Fruit fly (Drosophila melanogaster) whole organism, embryonic: ENCODE measurements around the gene LpR2.

ENCODE experiments used
- Abd-B ChIP-seq: fragments of 200-800 bp; sonication (Bioruptor generic); optimal IDR thresholded peaks from 2 replicates; lab custom pipeline; 2018; ENCODE audit warnings: missing biosample characterization, mild to moderate bottlenecking, missing genetic modification characterization, moderate library complexity
- CG11085 ChIP-seq: fragments of 200-800 bp; sonication (Bioruptor generic); IDR thresholded peaks from 2 replicates; pipeline ENCODE4 v1.3.6; 2022; ENCODE audit warnings: missing biosample characterization, missing genetic modification characterization
- CG12299 ChIP-seq: fragments of 200-800 bp; sonication (Bioruptor generic); optimal IDR thresholded peaks from 2 replicates; lab custom pipeline; 2018; ENCODE audit warnings: missing biosample characterization, mild to moderate bottlenecking, missing genetic modification characterization
- CG13424 ChIP-seq: fragments of 200-800 bp; sonication (Bioruptor generic); optimal IDR thresholded peaks from 2 replicates; lab custom pipeline; 2019; ENCODE audit warnings: missing biosample characterization, mild to moderate bottlenecking, missing genetic modification characterization, moderate library complexity
- CG13894 ChIP-seq: fragments of 200-800 bp; sonication (Bioruptor generic); optimal IDR thresholded peaks from 3 replicates; lab custom pipeline; 2018; ENCODE audit warnings: missing biosample characterization, mild to moderate bottlenecking, missing genetic modification characterization, moderate library complexity
- CG15479 ChIP-seq: fragments of 200-800 bp; sonication (Bioruptor generic); optimal IDR thresholded peaks from 3 replicates; lab custom pipeline; 2019; ENCODE audit warnings: missing biosample characterization, mild to moderate bottlenecking, missing genetic modification characterization, moderate library complexity
- CG15514 ChIP-seq: fragments of 200-800 bp; sonication (Bioruptor generic); optimal IDR thresholded peaks from 3 replicates; lab custom pipeline; 2017; ENCODE audit warnings: missing biosample characterization, missing genetic modification characterization, mild to moderate bottlenecking, moderate library complexity, missing genetic modification reagents
- CG15696 ChIP-seq: fragments of 200-800 bp; sonication (Bioruptor generic); optimal IDR thresholded peaks from 2 replicates; lab custom pipeline; 2019; ENCODE audit warnings: missing biosample characterization, mild to moderate bottlenecking, missing genetic modification characterization, moderate library complexity
- CG17361 ChIP-seq: fragments of 200-800 bp; sonication (Bioruptor generic); IDR thresholded peaks from 3 replicates; pipeline ENCODE4 v1.3.6; 2022; ENCODE audit warnings: missing biosample characterization, missing genetic modification characterization
- CG17612 ChIP-seq: fragments of 200-800 bp; sonication (Bioruptor generic); IDR thresholded peaks from 2 replicates; pipeline ENCODE4 v1.3.6; 2022; ENCODE audit warnings: missing biosample characterization, missing genetic modification characterization
- CG1832 ChIP-seq: fragments of 200-800 bp; sonication (Bioruptor generic); optimal IDR thresholded peaks from 2 replicates; lab custom pipeline; 2017; ENCODE audit warnings: missing biosample characterization, mild to moderate bottlenecking, missing genetic modification characterization, inconsistent platforms
- CG2129 ChIP-seq: fragments of 200-800 bp; sonication (Bioruptor generic); IDR thresholded peaks from 2 replicates; pipeline ENCODE4 v1.3.6; 2022; ENCODE audit warnings: missing biosample characterization, missing genetic modification characterization; ENCODE audit not compliant: partially characterized antibody
- CG33213 ChIP-seq: fragments of 200-800 bp; sonication (Bioruptor generic); optimal IDR thresholded peaks from 3 replicates; lab custom pipeline; 2016; ENCODE audit warnings: missing biosample characterization, missing genetic modification characterization
- CG34224 ChIP-seq: fragments of 200-800 bp; sonication (Bioruptor generic); IDR thresholded peaks from 3 replicates; pipeline ENCODE4 v1.3.6; 2022; ENCODE audit warnings: missing biosample characterization, missing genetic modification characterization; ENCODE audit not compliant: partially characterized antibody
- CG3847 ChIP-seq: fragments of 200-800 bp; sonication (Bioruptor generic); IDR thresholded peaks from 2 replicates; pipeline ENCODE4 v1.3.6; 2022; ENCODE audit warnings: missing biosample characterization, missing genetic modification characterization
- CG3995 ChIP-seq: fragments of 200-800 bp; sonication (Bioruptor generic); optimal IDR thresholded peaks from 3 replicates; lab custom pipeline; 2016; ENCODE audit warnings: missing biosample characterization, missing genetic modification characterization
- CG4854 ChIP-seq: fragments of 200-800 bp; sonication (Bioruptor generic); optimal IDR thresholded peaks from 2 replicates; lab custom pipeline; 2016; ENCODE audit warnings: missing biosample characterization, missing genetic modification characterization, inconsistent platforms
- CG5953 ChIP-seq: fragments of 200-800 bp; sonication (Bioruptor generic); IDR thresholded peaks from 2 replicates; pipeline ENCODE4 v1.3.6; 2022; ENCODE audit warnings: missing biosample characterization, missing genetic modification characterization
- CG6175 ChIP-seq: fragments of 200-800 bp; sonication (Bioruptor generic); IDR thresholded peaks from 3 replicates; pipeline ENCODE4 v1.3.6; 2022; ENCODE audit warnings: missing biosample characterization, missing genetic modification characterization
- CG7987 ChIP-seq: fragments of 200-800 bp; sonication (Bioruptor generic); optimal IDR thresholded peaks from 2 replicates; lab custom pipeline; 2018; ENCODE audit warnings: missing biosample characterization, mild to moderate bottlenecking, missing genetic modification characterization, moderate library complexity
- CG9437 ChIP-seq: fragments of 200-800 bp; sonication (Bioruptor generic); optimal IDR thresholded peaks from 2 replicates; lab custom pipeline; 2018; ENCODE audit warnings: missing biosample characterization, mild to moderate bottlenecking, missing genetic modification characterization
- Chrac-16 ChIP-seq: fragments of 200-800 bp; sonication (Bioruptor generic); optimal IDR thresholded peaks from 3 replicates; lab custom pipeline; 2016; ENCODE audit warnings: missing biosample characterization, missing genetic modification characterization
- Fer1 ChIP-seq: fragments of 200-800 bp; sonication (Bioruptor generic); optimal IDR thresholded peaks from 2 replicates; lab custom pipeline; 2017; ENCODE audit warnings: missing biosample characterization, mild to moderate bottlenecking, missing genetic modification characterization
- Fer2 ChIP-seq: fragments of 200-800 bp; sonication (Bioruptor generic); optimal IDR thresholded peaks from 2 replicates; lab custom pipeline; 2018; ENCODE audit warnings: missing biosample characterization, mild to moderate bottlenecking, missing genetic modification characterization, moderate library complexity
- HmgD ChIP-seq: fragments of 200-800 bp; sonication (Bioruptor generic); optimal IDR thresholded peaks from 3 replicates; lab custom pipeline; 2016; ENCODE audit warnings: missing biosample characterization, missing genetic modification characterization
- Hmx ChIP-seq: fragments of 200-800 bp; sonication (Bioruptor generic); optimal IDR thresholded peaks from 2 replicates; lab custom pipeline; 2016; ENCODE audit warnings: missing biosample characterization, missing genetic modification characterization
- Mrtf ChIP-seq: fragments of 200-800 bp; sonication (Bioruptor generic); IDR thresholded peaks from 3 replicates; pipeline ENCODE4 v1.3.6; 2022; ENCODE audit warnings: missing biosample characterization, missing genetic modification characterization
- NC2α ChIP-seq: fragments of 200-800 bp; sonication (Bioruptor generic); optimal IDR thresholded peaks from 2 replicates; lab custom pipeline; 2016; ENCODE audit warnings: missing biosample characterization, missing genetic modification characterization
- Scr ChIP-seq: fragments of 200-800 bp; sonication (Bioruptor generic); IDR thresholded peaks from 2 replicates; pipeline ENCODE4 v1.3.6; 2022; ENCODE audit warnings: missing biosample characterization, missing genetic modification characterization; ENCODE audit not compliant: partially characterized antibody
- Taf1 ChIP-seq: fragments of 200-800 bp; sonication (Bioruptor generic); IDR thresholded peaks from 2 replicates; pipeline ENCODE4 v1.3.6; 2022; ENCODE audit warnings: missing biosample characterization, missing genetic modification characterization
- Xbp1 ChIP-seq: fragments of 200-800 bp; sonication (Bioruptor generic); optimal IDR thresholded peaks from 3 replicates; lab custom pipeline; 2016; ENCODE audit warnings: missing biosample characterization, mild to moderate bottlenecking, missing genetic modification characterization
- btn ChIP-seq: fragments of 200-800 bp; sonication (Bioruptor generic); optimal IDR thresholded peaks from 2 replicates; lab custom pipeline; 2016; ENCODE audit warnings: missing biosample characterization, missing genetic modification characterization
- crc ChIP-seq: fragments of 200-800 bp; sonication (Bioruptor generic); optimal IDR thresholded peaks from 2 replicates; lab custom pipeline; 2016; ENCODE audit warnings: missing biosample characterization, missing genetic modification characterization
- croc ChIP-seq: fragments of 200-800 bp; sonication (Bioruptor generic); conservative IDR thresholded peaks from 3 replicates; pipeline ENCODE4 v1.3.6; 2022; ENCODE audit warnings: missing biosample characterization, missing genetic modification characterization
- dimm ChIP-seq: fragments of 200-800 bp; sonication (Bioruptor generic); IDR thresholded peaks from 2 replicates; pipeline ENCODE4 v1.3.6; 2022; ENCODE audit warnings: missing biosample characterization, missing genetic modification characterization
- dmrt11E ChIP-seq: fragments of 200-800 bp; sonication (Bioruptor generic); optimal IDR thresholded peaks from 3 replicates; lab custom pipeline; 2018; ENCODE audit warnings: missing biosample characterization, mild to moderate bottlenecking, missing genetic modification characterization, moderate library complexity
- emc ChIP-seq: fragments of 200-800 bp; sonication (Bioruptor generic); optimal IDR thresholded peaks from 2 replicates; lab custom pipeline; 2016; ENCODE audit warnings: missing biosample characterization, missing genetic modification characterization
- fd96Cb ChIP-seq: fragments of 200-800 bp; sonication (Bioruptor generic); optimal IDR thresholded peaks from 2 replicates; lab custom pipeline; 2018; ENCODE audit warnings: missing biosample characterization, mild to moderate bottlenecking, missing genetic modification characterization, moderate library complexity
- hbn ChIP-seq: fragments of 200-800 bp; sonication (Bioruptor generic); IDR thresholded peaks from 2 replicates; pipeline ENCODE4 v1.3.6; 2022; ENCODE audit warnings: missing biosample characterization, missing genetic modification characterization; ENCODE audit not compliant: partially characterized antibody
- luna ChIP-seq: fragments of 200-800 bp; sonication (Bioruptor generic); optimal IDR thresholded peaks from 2 replicates; lab custom pipeline; 2016; ENCODE audit warnings: missing biosample characterization, missing genetic modification characterization
- onecut ChIP-seq: fragments of 200-800 bp; sonication (Bioruptor generic); IDR thresholded peaks from 2 replicates; pipeline ENCODE4 v1.3.6; 2022; ENCODE audit warnings: missing biosample characterization, missing genetic modification characterization
- org-1 ChIP-seq: fragments of 200-800 bp; sonication (Bioruptor generic); optimal IDR thresholded peaks from 2 replicates; lab custom pipeline; 2017; ENCODE audit warnings: missing biosample characterization, missing genetic modification characterization
- pb ChIP-seq: fragments of 200-800 bp; sonication (Bioruptor generic); optimal IDR thresholded peaks from 3 replicates; lab custom pipeline; 2016; ENCODE audit warnings: missing biosample characterization, missing genetic modification characterization
- pum ChIP-seq: fragments of 200-800 bp; sonication (Bioruptor generic); optimal IDR thresholded peaks from 2 replicates; lab custom pipeline; 2016; ENCODE audit warnings: missing biosample characterization, missing genetic modification characterization
- row ChIP-seq: fragments of 200-800 bp; sonication (Bioruptor generic); IDR thresholded peaks from 3 replicates; pipeline ENCODE4 v1.3.6; 2022; ENCODE audit warnings: missing biosample characterization, missing genetic modification characterization
- schlank ChIP-seq: fragments of 200-800 bp; sonication (Bioruptor generic); optimal IDR thresholded peaks from 2 replicates; lab custom pipeline; 2018; ENCODE audit warnings: missing biosample characterization, mild to moderate bottlenecking, missing genetic modification characterization
- slp2 ChIP-seq: fragments of 200-800 bp; sonication (Bioruptor generic); optimal IDR thresholded peaks from 2 replicates; lab custom pipeline; 2016; ENCODE audit warnings: missing biosample characterization, missing genetic modification characterization
- ttk ChIP-seq: fragments of 200-800 bp; sonication (Bioruptor generic); IDR thresholded peaks from 2 replicates; pipeline ENCODE4 v2.1.2; 2022; ENCODE audit warnings: missing biosample characterization, missing genetic modification characterization
- tx ChIP-seq: fragments of 200-800 bp; sonication (Bioruptor generic); optimal IDR thresholded peaks from 2 replicates; lab custom pipeline; 2016; ENCODE audit warnings: missing biosample characterization, missing genetic modification characterization
- unpg ChIP-seq: fragments of 200-800 bp; sonication (Bioruptor generic); optimal IDR thresholded peaks from 3 replicates; lab custom pipeline; 2018; ENCODE audit warnings: missing biosample characterization, mild to moderate bottlenecking, missing genetic modification characterization, moderate library complexity
- yki ChIP-seq: fragments of >200 bp; optimal IDR thresholded peaks from 3 replicates; lab custom pipeline; 2018

Gene LpR2

dm6 chr3R:25680528-25680927, 59.7 kb downstream of the LpR2 start, which contains the start of the genes CG4743 and Idh3g (continued):
- TF ChIP-seq CG15514 (GFP tag; lab: Kevin White, UChicago) (peak; percentile 94), dimm (GFP tag; lab: Robert Waterston, UW) (peak; percentile 90), CG2129 (GFP tag; lab: Robert Waterston, UW) (no peak), Taf1 (peak; percentile 87), Chrac-16 (GFP tag; lab: Kevin White, UChicago) (peak; percentile 97), CG1832 (GFP tag; lab: Kevin White, UChicago) (no peak), pb (peak; percentile 29), row (peak; percentile 99), CG3995 (GFP tag; lab: Kevin White, UChicago) (peak; percentile 74), NC2α (peak; percentile 57), CG12299 (tag; lab: Kevin White, UChicago) (peak; percentile 97), pum (GFP tag; lab: Kevin White, UChicago) (peak; percentile 68), CG34224 (GFP tag; lab: Robert Waterston, UW) (no peak; the same call in 2 of the 3 replicates), Hmx (GFP tag; lab: Kevin White, UChicago) (peak; percentile 72), HmgD (GFP tag; lab: Kevin White, UChicago) (no peak), Abd-B (peak; percentile 99), CG33213 (GFP tag; lab: Kevin White, UChicago) (peak; percentile 74), Fer2 (tag; lab: Kevin White, UChicago) (peak; percentile 95), CG5953 (GFP tag; lab: Robert Waterston, UW) (peak; percentile 91), CG15696 (tag; lab: Kevin White, UChicago) (peak; percentile 99), croc (GFP tag; lab: Robert Waterston, UW) (peak; percentile 92), CG17361 (GFP tag; lab: Robert Waterston, UW) (peak; percentile 98), luna (GFP tag; lab: Kevin White, UChicago) (no peak), Xbp1 (GFP tag; lab: Kevin White, UChicago) (peak; percentile 97), Mrtf (peak; percentile 90), CG15479 (peak; percentile 49), crc (GFP tag; lab: Kevin White, UChicago) (peak; percentile 51), Scr (peak; percentile 40), CG17612 (GFP tag; lab: Robert Waterston, UW) (peak; percentile 88), CG6175 (GFP tag; lab: Robert Waterston, UW) (peak; percentile 87), CG3847 (GFP tag; lab: Robert Waterston, UW) (peak; percentile 96), schlank (tag; lab: Kevin White, UChicago) (peak; percentile 81), CG11085 (GFP tag; lab: Robert Waterston, UW) (peak; percentile 92), org-1 (GFP tag; lab: Kevin White, UChicago) (peak; percentile 92), CG7987 (GFP tag; lab: Kevin White, UChicago) (peak; percentile 88), hbn (GFP tag; lab: Robert Waterston, UW) (no peak), emc (peak; percentile 51), CG9437 (peak; percentile 98), CG13894 (tag; lab: Kevin White, UChicago) (peak; percentile 97), onecut (GFP tag; lab: Robert Waterston, UW) (peak; percentile 92), CG13424 (tag; lab: Kevin White, UChicago) (peak; percentile 99), Fer1 (GFP tag; lab: Kevin White, UChicago) (peak; percentile 97), btn (GFP tag; lab: Kevin White, UChicago) (peak; percentile 41), ttk (GFP tag; lab: Robert Waterston, UW) (peak; percentile 96), tx (GFP tag; lab: Kevin White, UChicago) (peak; percentile 68), slp2 (GFP tag; lab: Kevin White, UChicago) (peak; percentile 47), fd96Cb (peak; percentile 97), unpg (GFP tag; lab: Kevin White, UChicago) (peak; percentile 99), dmrt11E (tag; lab: Kevin White, UChicago) (peak; percentile 99), yki (lab: Kevin White, UChicago) (no peak), CG4854 (GFP tag; lab: Kevin White, UChicago) (peak; percentile 90)
